5 worm cellular contexts compared by ENCODE assay signal in genomic region chrX:14003538-14003937, ce11.
A peak's percentile ranks its signal among the peaks of the same experiment; 100 is the strongest.
TF ChIP-seq lines count a peak whose summit lies in the region.

No protein-coding gene starts in this region.

TF ChIP-seq in whole organism, L1 larva, 84 proteins besides CTCF, POLR2A, EP300 and RAD21:
- TF ChIP-seq elt-2 (tag; optimal IDR thresholded peaks at IDR 0.05; lab: Kevin White, UChicago), result peak; percentile 30
- no peak for TF ChIP-seq nhr-19 (GFP tag; conservative IDR thresholded peaks at IDR 0.05; lab: Robert Waterston, UW)

TF ChIP-seq in whole organism, L2 larva, 48 proteins besides CTCF, POLR2A, EP300 and RAD21:
- TF ChIP-seq nhr-237 (tag; optimal IDR thresholded peaks at IDR 0.05; lab: Kevin White, UChicago), result no peak
- TF ChIP-seq nhr-10 (tag; optimal IDR thresholded peaks at IDR 0.05; lab: Kevin White, UChicago), result no peak
- peak; percentile 47 for TF ChIP-seq fos-1 (tag; optimal IDR thresholded peaks at IDR 0.05; lab: Kevin White, UChicago)
- no peak for TF ChIP-seq nhr-77 (tag; optimal IDR thresholded peaks at IDR 0.05; lab: Kevin White, UChicago)
- TF ChIP-seq sma-9 (GFP tag; optimal IDR thresholded peaks at IDR 0.05; lab: Kevin White, UChicago), result peak; percentile 16
- TF ChIP-seq sma-9 (tag; optimal IDR thresholded peaks at IDR 0.05; lab: Kevin White, UChicago), result no peak
- no peak for TF ChIP-seq crh-2 (tag; optimal IDR thresholded peaks at IDR 0.05; lab: Kevin White, UChicago)

TF ChIP-seq in whole organism, L3 larva, 47 proteins besides CTCF, POLR2A, EP300 and RAD21:
- TF ChIP-seq eor-1 (tag; optimal IDR thresholded peaks at IDR 0.05; lab: Kevin White, UChicago) (no peak), elt-2 (tag; optimal IDR thresholded peaks at IDR 0.05; lab: Kevin White, UChicago) (peak; percentile 48), unc-62 (GFP tag; optimal IDR thresholded peaks at IDR 0.05; lab: Kevin White, UChicago) (no peak), ceh-9 (tag; optimal IDR thresholded peaks at IDR 0.05; lab: Kevin White, UChicago) (no peak), R02D3.7 (tag; optimal IDR thresholded peaks at IDR 0.05; lab: Kevin White, UChicago) (no peak), pqm-1 (tag; optimal IDR thresholded peaks at IDR 0.05; lab: Kevin White, UChicago) (peak; percentile 60), tbx-2 (tag; optimal IDR thresholded peaks at IDR 0.05; lab: Kevin White, UChicago) (no peak), nhr-237 (tag; optimal IDR thresholded peaks at IDR 0.05; lab: Kevin White, UChicago) (no peak), ama-1 (optimal IDR thresholded peaks at IDR 0.05; lab: Kevin White, UChicago) (no peak), nhr-28 (tag; optimal IDR thresholded peaks at IDR 0.05; lab: Kevin White, UChicago) (no peak), nhr-25 (tag; optimal IDR thresholded peaks at IDR 0.05; lab: Kevin White, UChicago) (no peak), pha-4 (tag; optimal IDR thresholded peaks at IDR 0.05; lab: Kevin White, UChicago) (no peak), mdl-1 (tag; optimal IDR thresholded peaks at IDR 0.05; lab: Kevin White, UChicago) (no peak), mml-1 (tag; optimal IDR thresholded peaks at IDR 0.05; lab: Kevin White, UChicago) (no peak), unc-39 (tag; optimal IDR thresholded peaks at IDR 0.05; lab: Kevin White, UChicago) (no peak), fkh-10 (GFP tag; optimal IDR thresholded peaks at IDR 0.05; lab: Kevin White, UChicago) (no peak), ztf-11 (tag; optimal IDR thresholded peaks at IDR 0.05; lab: Kevin White, UChicago) (no peak)

TF ChIP-seq in whole organism, L4 larva, 104 proteins besides CTCF, POLR2A, EP300 and RAD21 (continues in another document):
- TF ChIP-seq hif-1 (tag; optimal IDR thresholded peaks at IDR 0.05; lab: Kevin White, UChicago) (no peak), Y105C5A.15 (GFP tag; IDR thresholded peaks at IDR 0.05; lab: Robert Waterston, UW) (no peak), tra-1 (GFP tag; IDR thresholded peaks at IDR 0.05; lab: Robert Waterston, UW) (no peak), madf-5 (GFP tag; IDR thresholded peaks at IDR 0.05; lab: Robert Waterston, UW) (no peak), F10B5.3 (tag; optimal IDR thresholded peaks at IDR 0.05; lab: Kevin White, UChicago) (no peak), egl-27 (tag; optimal IDR thresholded peaks at IDR 0.05; lab: Kevin White, UChicago) (no peak), ceh-44 (GFP tag; IDR thresholded peaks at IDR 0.05; lab: Robert Waterston, UW) (no peak), madf-9 (GFP tag; conservative IDR thresholded peaks at IDR 0.05; lab: Robert Waterston, UW) (no peak), lin-15B (tag; optimal IDR thresholded peaks at IDR 0.05; lab: Kevin White, UChicago) (no peak), sdz-12 (GFP tag; optimal IDR thresholded peaks at IDR 0.05; lab: Kevin White, UChicago) (no peak), fkh-10 (GFP tag; optimal IDR thresholded peaks at IDR 0.05; lab: Kevin White, UChicago) (no peak), nhr-237 (tag; optimal IDR thresholded peaks at IDR 0.05; lab: Kevin White, UChicago) (no peak), tag-97 (GFP tag; IDR thresholded peaks at IDR 0.05; lab: Robert Waterston, UW) (no peak), nhr-11 (tag; optimal IDR thresholded peaks at IDR 0.05; lab: Kevin White, UChicago) (no peak), pqm-1 (tag; optimal IDR thresholded peaks at IDR 0.05; lab: Kevin White, UChicago) (peak; percentile 24), ztf-7 (tag; optimal IDR thresholded peaks at IDR 0.05; lab: Kevin White, UChicago) (no peak), F44E2.7 (GFP tag; IDR thresholded peaks at IDR 0.05; lab: Robert Waterston, UW) (no peak), ceh-62 (tag; optimal IDR thresholded peaks at IDR 0.05; lab: Kevin White, UChicago) (no peak), ztf-11 (tag; optimal IDR thresholded peaks at IDR 0.05; lab: Kevin White, UChicago) (no peak), dmd-6 (GFP tag; IDR thresholded peaks at IDR 0.05; lab: Robert Waterston, UW) (peak; percentile 70), hmg-1.1 (GFP tag; IDR thresholded peaks at IDR 0.05; lab: Robert Waterston, UW) (no peak), zfp-2 (tag; optimal IDR thresholded peaks at IDR 0.05; lab: Kevin White, UChicago) (no peak), unc-130 (GFP tag; optimal IDR thresholded peaks at IDR 0.05; lab: Kevin White, UChicago) (no peak), set-16 (GFP tag; IDR thresholded peaks at IDR 0.05; lab: Robert Waterston, UW) (no peak), nhr-42 (GFP tag; IDR thresholded peaks at IDR 0.05; lab: Robert Waterston, UW) (no peak), F49E8.2 (tag; optimal IDR thresholded peaks at IDR 0.05; lab: Kevin White, UChicago; ENCODE audit: borderline replicate concordance) (no peak), php-3 (GFP tag; IDR thresholded peaks at IDR 0.05; lab: Robert Waterston, UW) (no peak), daf-16 (GFP tag; optimal IDR thresholded peaks at IDR 0.05; lab: Kevin White, UChicago) (no peak), daf-16 (tag; optimal IDR thresholded peaks at IDR 0.05; lab: Kevin White, UChicago) (peak; percentile 62), daf-12 (tag; optimal IDR thresholded peaks at IDR 0.05; lab: Kevin White, UChicago) (no peak), snpc-4 (tag; optimal IDR thresholded peaks at IDR 0.05; lab: Kevin White, UChicago) (no peak), hlh-30 (tag; optimal IDR thresholded peaks at IDR 0.05; lab: Kevin White, UChicago; ENCODE audit: insufficient read depth) (no peak), lin-13 (GFP tag; optimal IDR thresholded peaks at IDR 0.05; lab: Kevin White, UChicago) (no peak), ceh-82 (tag; optimal IDR thresholded peaks at IDR 0.05; lab: Kevin White, UChicago) (no peak), D1046.2 (GFP tag; IDR thresholded peaks at IDR 0.05; lab: Robert Waterston, UW) (no peak), aha-1 (tag; lab: Kevin White, UChicago) (no peak), attf-4 (tag; optimal IDR thresholded peaks at IDR 0.05; lab: Kevin White, UChicago) (no peak), zip-2 (tag; optimal IDR thresholded peaks at IDR 0.05; lab: Kevin White, UChicago) (no peak)

TF ChIP-seq in whole organism, young adult, 124 proteins besides CTCF, POLR2A, EP300 and RAD21:
- no peak for TF ChIP-seq Y53G8AR.9 (GFP tag; conservative IDR thresholded peaks at IDR 0.05; lab: Robert Waterston, UW)
- peak; percentile 27 for TF ChIP-seq atf-7 (tag; optimal IDR thresholded peaks at IDR 0.05; lab: Kevin White, UChicago)
- no peak for TF ChIP-seq him-1 (tag; optimal IDR thresholded peaks at IDR 0.05; lab: Kevin White, UChicago)
- no peak for TF ChIP-seq mxl-1 (tag; optimal IDR thresholded peaks at IDR 0.05; lab: Kevin White, UChicago)
- no peak for TF ChIP-seq sea-2 (GFP tag; IDR thresholded peaks at IDR 0.05; lab: Robert Waterston, UW)
- TF ChIP-seq nhr-80 (tag; optimal IDR thresholded peaks at IDR 0.05; lab: Kevin White, UChicago), result peak; percentile 85
- no peak for TF ChIP-seq D2030.7 (GFP tag; IDR thresholded peaks at IDR 0.05; lab: Robert Waterston, UW)
- peak; percentile 31; the same call in 1 of the 2 replicates for TF ChIP-seq B0336.3 (GFP tag; IDR thresholded peaks at IDR 0.05; lab: Robert Waterston, UW)
- no peak for TF ChIP-seq attf-3 (GFP tag; conservative IDR thresholded peaks at IDR 0.05; lab: Robert Waterston, UW)
